Fruit fly (Drosophila melanogaster): ENCODE results near the gene CG15458.

Gene CG15458

dm6 chrX:20423747-20424165 lies 9.8 kb upstream of the CG15458 start, which contains the start of the genes Pp4-19C and cactin (continued):
- TF ChIP-seq Xrp1 (GFP tag; IDR thresholded peaks at IDR 0.05) (no peak; the same call in 1 of the 2 replicates), CG11085 (GFP tag; IDR thresholded peaks at IDR 0.05) (no peak), CG15514 (GFP tag; optimal IDR thresholded peaks at IDR 0.05) (peak; percentile 4), vfl (GFP tag; optimal IDR thresholded peaks at IDR 0.05) (no peak), ab (GFP tag; optimal IDR thresholded peaks at IDR 0.05) (no peak), PHDP (tag; optimal IDR thresholded peaks at IDR 0.05) (no peak), Max (GFP tag; optimal IDR thresholded peaks at IDR 0.05) (no peak), luna (GFP tag; optimal IDR thresholded peaks at IDR 0.05) (no peak), CG33213 (GFP tag; optimal IDR thresholded peaks at IDR 0.05) (no peak), CG7745 (tag; optimal IDR thresholded peaks at IDR 0.05) (no peak), CG18011 (GFP tag; optimal IDR thresholded peaks at IDR 0.05) (no peak), CG4820 (GFP tag; optimal IDR thresholded peaks at IDR 0.05) (no peak), ind (GFP tag; optimal IDR thresholded peaks at IDR 0.05) (peak; percentile 17), fd102C (GFP tag; optimal IDR thresholded peaks at IDR 0.05) (no peak), B-H1 (GFP tag; IDR thresholded peaks at IDR 0.05) (no peak), CG7271 (tag; optimal IDR thresholded peaks at IDR 0.05) (no peak), Awh (GFP tag; IDR thresholded peaks at IDR 0.05) (no peak), ham (GFP tag; IDR thresholded peaks at IDR 0.05) (no peak), pan (optimal IDR thresholded peaks at IDR 0.05) (no peak), pan (GFP tag; optimal IDR thresholded peaks at IDR 0.05 in 1 of 2, IDR thresholded peaks at IDR 0.05 in 1 of 2) (no peak), CG12391 (tag; optimal IDR thresholded peaks at IDR 0.05) (peak; percentile 34), cad (GFP tag; optimal IDR thresholded peaks at IDR 0.05) (no peak), CG18619 (GFP tag; optimal IDR thresholded peaks at IDR 0.05) (no peak), Sox102F (GFP tag; optimal IDR thresholded peaks at IDR 0.05) (no peak), Sry-δ (GFP tag; optimal IDR thresholded peaks at IDR 0.05) (peak; percentile 90), mam (GFP tag; optimal IDR thresholded peaks at IDR 0.05) (peak; percentile 62), hbn (GFP tag; IDR thresholded peaks at IDR 0.05; ENCODE audit: partially characterized antibody) (peak; percentile 61), bsh (GFP tag; optimal IDR thresholded peaks at IDR 0.05) (no peak), psq (GFP tag; optimal IDR thresholded peaks at IDR 0.05) (no peak), CG32532 (GFP tag; IDR thresholded peaks at IDR 0.05) (no peak), dmrt99B (tag; optimal IDR thresholded peaks at IDR 0.05) (no peak), Gug (GFP tag; IDR thresholded peaks at IDR 0.05) (peak; percentile 13; the same call in 1 of the 4 replicates), al (GFP tag; IDR thresholded peaks at IDR 0.05) (no peak), CG17612 (GFP tag; IDR thresholded peaks at IDR 0.05) (no peak), ken (GFP tag; IDR thresholded peaks at IDR 0.05) (no peak), CG11456 (GFP tag; IDR thresholded peaks at IDR 0.05) (no peak), Abd-B (GFP tag; optimal IDR thresholded peaks at IDR 0.05) (peak; percentile 48), CG2116 (GFP tag; optimal IDR thresholded peaks at IDR 0.05) (peak; percentile 81), ssp (GFP tag; IDR thresholded peaks at IDR 0.05) (peak; percentile 88), CG16779 (GFP tag; IDR thresholded peaks at IDR 0.05) (no peak), CG15011 (GFP tag; optimal IDR thresholded peaks at IDR 0.05) (no peak), CG2678 (tag; optimal IDR thresholded peaks at IDR 0.05) (no peak), CG5245 (GFP tag; optimal IDR thresholded peaks at IDR 0.05) (no peak), vnd (GFP tag; IDR thresholded peaks at IDR 0.05; ENCODE audit: partially characterized antibody) (peak; percentile 90), CG1832 (GFP tag; optimal IDR thresholded peaks at IDR 0.05) (no peak), CG16863 (GFP tag; optimal IDR thresholded peaks at IDR 0.05) (no peak), cato (GFP tag; optimal IDR thresholded peaks at IDR 0.05; ENCODE audit: borderline replicate concordance) (no peak), CG7963 (GFP tag; IDR thresholded peaks at IDR 0.05; ENCODE audit: partially characterized antibody) (peak; percentile 81), sd (tag; optimal IDR thresholded peaks at IDR 0.05) (no peak), tll (GFP tag; optimal IDR thresholded peaks at IDR 0.05) (no peak), Bteb2 (GFP tag; optimal IDR thresholded peaks at IDR 0.05) (peak; percentile 3)

All from whole organism, embryonic.